Worm (Caenorhabditis elegans) whole organism, young adult: ENCODE measurements around the gene nas-6.

Source experiments
- B0336.3 ChIP-seq: fragments of 200-800 bp; sonication (Bioruptor generic); IDR thresholded peaks from 2 replicates; pipeline ENCODE4 v1.3.6; 2022; ENCODE audit warnings: missing genetic modification characterization, missing compliant biosample characterization
- C17E4.6 ChIP-seq: fragments of 200-800 bp; sonication (Bioruptor generic); IDR thresholded peaks from 2 replicates; pipeline ENCODE4 v1.3.6; 2022; ENCODE audit warnings: missing genetic modification reagents, missing genetic modification characterization, missing compliant biosample characterization
- D2030.7 ChIP-seq: fragments of 200-800 bp; sonication (Bioruptor generic); IDR thresholded peaks from 2 replicates; pipeline ENCODE4 v1.3.6; 2022; ENCODE audit warnings: missing genetic modification reagents, missing genetic modification characterization, missing compliant biosample characterization
- F10E7.11 ChIP-seq: sonication (generic microtip); optimal IDR thresholded peaks from 2 replicates; lab custom pipeline; 2017; ENCODE audit warnings: mild to moderate bottlenecking, missing genetic modification characterization, moderate library complexity, missing compliant biosample characterization
- F33H1.4 ChIP-seq: fragments of 200-800 bp; sonication (Bioruptor generic); IDR thresholded peaks from 2 replicates; pipeline ENCODE4 v1.3.6; 2022; ENCODE audit warnings: missing genetic modification reagents, missing genetic modification characterization, missing compliant biosample characterization
- F49E8.2 ChIP-seq: sonication (generic microtip); optimal IDR thresholded peaks from 3 replicates; lab custom pipeline; 2017; ENCODE audit warnings: missing genetic modification characterization, mild to moderate bottlenecking, missing compliant biosample characterization, antibody characterized with exemption, moderate library complexity; ENCODE audit not compliant: insufficient read depth
- Y53G8AR.9 ChIP-seq: fragments of 200-800 bp; sonication (Bioruptor generic); conservative IDR thresholded peaks from 2 replicates; pipeline ENCODE4 v1.3.6; 2022; ENCODE audit warnings: missing genetic modification reagents, missing genetic modification characterization, missing compliant biosample characterization
- Y67H2A.10 ChIP-seq: fragments of 200-800 bp; sonication (Bioruptor generic); conservative IDR thresholded peaks from 2 replicates; pipeline ENCODE4 v1.3.6; 2022; ENCODE audit warnings: missing genetic modification reagents, missing genetic modification characterization, missing compliant biosample characterization
- ZK185.1 ChIP-seq: sonication (generic microtip); optimal IDR thresholded peaks from 2 replicates; lab custom pipeline; 2016; ENCODE audit warnings: mild to moderate bottlenecking, missing genetic modification characterization, missing compliant biosample characterization; ENCODE audit not compliant: poor library complexity, severe bottlenecking
- aptf-2 ChIP-seq: fragments of 200-800 bp; sonication (Bioruptor generic); conservative IDR thresholded peaks from 2 replicates; pipeline ENCODE4 v1.3.6; 2022; ENCODE audit warnings: missing genetic modification reagents, missing genetic modification characterization, missing compliant biosample characterization
- athp-1 ChIP-seq: sonication (generic microtip); optimal IDR thresholded peaks from 2 replicates; lab custom pipeline; 2017; ENCODE audit warnings: mild to moderate bottlenecking, missing genetic modification characterization, missing compliant biosample characterization
- cebp-1 ChIP-seq, 2 experiments: fragments of 200-800 bp in 1 of 2; sonication (Bioruptor generic) in 1 of 2; sonication (generic microtip) in 1 of 2; IDR thresholded peaks in 1 of 2; optimal IDR thresholded peaks in 1 of 2; 2 replicates each; pipeline versions ENCODE4 v1.3.6 to Lab custom; 2017 to 2022; ENCODE audit warnings: missing compliant biosample characterization in 2 of 2, missing genetic modification characterization in 2 of 2, mild to moderate bottlenecking in 1 of 2, missing genetic modification reagents in 1 of 2, moderate library complexity in 1 of 2
- ceh-100 ChIP-seq: fragments of 200-800 bp; sonication (Bioruptor generic); IDR thresholded peaks from 2 replicates; pipeline ENCODE4 v1.3.6; 2022; ENCODE audit warnings: missing genetic modification reagents, missing genetic modification characterization, missing compliant biosample characterization
- ceh-58 ChIP-seq: fragments of 200-800 bp; sonication (Bioruptor generic); IDR thresholded peaks from 2 replicates; pipeline ENCODE4 v1.3.6; 2022; ENCODE audit warnings: missing genetic modification characterization, missing compliant biosample characterization
- ceh-91 ChIP-seq: fragments of 200-800 bp; sonication (Bioruptor generic); IDR thresholded peaks from 2 replicates; pipeline ENCODE4 v1.3.6; 2022; ENCODE audit warnings: missing genetic modification reagents, missing genetic modification characterization, missing compliant biosample characterization
- chd-7 ChIP-seq: sonication (generic microtip); optimal IDR thresholded peaks from 2 replicates; lab custom pipeline; 2016; ENCODE audit warnings: mild to moderate bottlenecking, missing genetic modification characterization, moderate library complexity, missing compliant biosample characterization
- dox-1 ChIP-seq: fragments of 200-800 bp; sonication (Bioruptor generic); IDR thresholded peaks from 2 replicates; pipeline ENCODE4 v1.3.6; 2022; ENCODE audit warnings: missing genetic modification reagents, missing genetic modification characterization, missing compliant biosample characterization
- dpl-1 ChIP-seq: fragments of 150-350 bp; optimal IDR thresholded peaks from 2 replicates; lab custom pipeline; 2014; ENCODE audit warnings: missing biosample characterization, missing genetic modification reagents, missing genetic modification characterization
- efl-1 ChIP-seq: fragments of 150-350 bp; optimal IDR thresholded peaks from 2 replicates; lab custom pipeline; 2014; ENCODE audit warnings: missing biosample characterization, missing genetic modification reagents, missing genetic modification characterization
- egl-18 ChIP-seq: fragments of 200-800 bp; sonication (Bioruptor generic); IDR thresholded peaks from 2 replicates; pipeline ENCODE4 v1.3.6; 2022; ENCODE audit warnings: missing genetic modification reagents, missing genetic modification characterization, missing compliant biosample characterization
- ekl-4 ChIP-seq: fragments of 200-800 bp; sonication (Bioruptor generic); IDR thresholded peaks from 2 replicates; pipeline ENCODE4 v1.3.6; 2022; ENCODE audit warnings: missing genetic modification reagents, missing genetic modification characterization, missing compliant biosample characterization
- hlh-26 ChIP-seq: fragments of 200-800 bp; sonication (Bioruptor generic); conservative IDR thresholded peaks from 2 replicates; pipeline ENCODE4 v1.3.6; 2022; ENCODE audit warnings: missing genetic modification reagents, missing genetic modification characterization, missing compliant biosample characterization
- hmg-1.2 ChIP-seq: fragments of 200-800 bp; sonication (Bioruptor generic); IDR thresholded peaks from 2 replicates; pipeline ENCODE4 v1.3.6; 2022; ENCODE audit warnings: missing genetic modification reagents, missing genetic modification characterization, missing compliant biosample characterization
- hrde-1 ChIP-seq: sonication (generic microtip); optimal IDR thresholded peaks from 2 replicates; lab custom pipeline; 2016; ENCODE audit warnings: missing genetic modification characterization, mild to moderate bottlenecking, missing compliant biosample characterization, moderate library complexity, missing genotype, missing genetic modification reagents, borderline replicate concordance
- hsf-1 ChIP-seq: fragments of 200-800 bp; sonication (Bioruptor generic); IDR thresholded peaks from 2 replicates; pipeline ENCODE4 v1.3.6; 2022; ENCODE audit warnings: missing genetic modification reagents, missing genetic modification characterization, missing compliant biosample characterization
- lir-1 ChIP-seq: fragments of 200-800 bp; sonication (Bioruptor generic); conservative IDR thresholded peaks from 2 replicates; pipeline ENCODE4 v1.3.6; 2022; ENCODE audit warnings: missing genetic modification reagents, missing genetic modification characterization, missing compliant biosample characterization
- lsl-1 ChIP-seq: fragments of 200-800 bp; sonication (Bioruptor generic); optimal IDR thresholded peaks from 2 replicates; lab custom pipeline; 2018; ENCODE audit warnings: mild to moderate bottlenecking, missing genetic modification characterization, moderate library complexity, missing compliant biosample characterization
- madf-10 ChIP-seq: sonication (generic microtip); optimal IDR thresholded peaks from 2 replicates; lab custom pipeline; 2016; ENCODE audit warnings: mild to moderate bottlenecking, missing genetic modification characterization, missing compliant biosample characterization
- madf-8 ChIP-seq: fragments of 200-800 bp; sonication (Bioruptor generic); conservative IDR thresholded peaks from 2 replicates; pipeline ENCODE4 v1.3.6; 2022; ENCODE audit warnings: missing genetic modification reagents, missing genetic modification characterization, missing compliant biosample characterization
- mcd-1 ChIP-seq: fragments of 200-800 bp; sonication (Bioruptor generic); IDR thresholded peaks from 2 replicates; pipeline ENCODE4 v1.3.6; 2022; ENCODE audit warnings: missing genetic modification reagents, missing genetic modification characterization, missing compliant biosample characterization
- nfya-1 ChIP-seq: sonication (generic microtip); optimal IDR thresholded peaks from 2 replicates; lab custom pipeline; 2017; ENCODE audit warnings: antibody characterized with exemption, missing compliant biosample characterization, missing genetic modification characterization, borderline replicate concordance; ENCODE audit not compliant: insufficient read depth
- nhr-179 ChIP-seq: sonication (generic microtip); optimal IDR thresholded peaks from 2 replicates; lab custom pipeline; 2016; ENCODE audit warnings: mild to moderate bottlenecking, missing genetic modification characterization, missing compliant biosample characterization
- nhr-27 ChIP-seq: fragments of 200-800 bp; sonication (Bioruptor generic); optimal IDR thresholded peaks from 2 replicates; lab custom pipeline; 2018; ENCODE audit warnings: mild to moderate bottlenecking, missing genetic modification characterization, moderate library complexity, missing compliant biosample characterization
- nhr-80 ChIP-seq: sonication (generic microtip); optimal IDR thresholded peaks from 2 replicates; lab custom pipeline; 2016; ENCODE audit warnings: missing genetic modification characterization, missing compliant biosample characterization
- pha-4 ChIP-seq: fragments of 150-350 bp; sonication (generic microtip); optimal IDR thresholded peaks from 2 replicates; lab custom pipeline; 2014; ENCODE audit warnings: missing biosample characterization, missing genetic modification reagents, missing genetic modification characterization
- rcor-1 ChIP-seq: fragments of 200-800 bp; sonication (Bioruptor generic); IDR thresholded peaks from 2 replicates; pipeline ENCODE4 v1.3.6; 2022; ENCODE audit warnings: missing genetic modification reagents, missing genetic modification characterization, missing compliant biosample characterization
- rpc-1 ChIP-seq, 2 experiments: fragments of 150-350 bp in 1 of 2; sonication (generic microtip) in 1 of 2; optimal IDR thresholded peaks; 2 replicates each; lab custom pipeline; 2014 to 2018; ENCODE audit warnings: missing biosample characterization in 1 of 2, missing genetic modification characterization in 1 of 2, missing genetic modification reagents in 1 of 2, missing genotype in 1 of 2
- snpc-1.3 ChIP-seq: sonication (generic microtip); optimal IDR thresholded peaks from 2 replicates; lab custom pipeline; 2017; ENCODE audit warnings: missing genetic modification characterization, mild to moderate bottlenecking, missing compliant biosample characterization, antibody characterized with exemption, moderate library complexity, missing genotype, missing genetic modification reagents; ENCODE audit not compliant: insufficient read depth
- snpc-4 ChIP-seq, 5 experiments: fragments of 150-350 bp in 1 of 5; sonication (generic microtip) in 4 of 5; optimal IDR thresholded peaks; 2 replicates each; lab custom pipeline; 2014 to 2018; ENCODE audit warnings: missing genetic modification characterization in 5 of 5, missing biosample characterization in 3 of 5, antibody characterized with exemption in 2 of 5, mild to moderate bottlenecking in 2 of 5, missing compliant biosample characterization in 2 of 5, missing genotype in 2 of 5, moderate library complexity in 2 of 5, missing genetic modification reagents in 1 of 5
- unc-130 ChIP-seq: sonication (generic microtip); optimal IDR thresholded peaks from 2 replicates; lab custom pipeline; 2016; ENCODE audit warnings: missing genetic modification reagents, missing genetic modification characterization, missing compliant biosample characterization
- unc-62 ChIP-seq: fragments of 150-350 bp; optimal IDR thresholded peaks from 2 replicates; lab custom pipeline; 2014; ENCODE audit warnings: missing biosample characterization, missing genetic modification reagents, missing genetic modification characterization
- xnd-1 ChIP-seq: sonication (generic microtip); optimal IDR thresholded peaks from 2 replicates; lab custom pipeline; 2016; ENCODE audit warnings: missing genotype, missing genetic modification reagents, missing genetic modification characterization, missing compliant biosample characterization
- zim-3 ChIP-seq: sonication (generic microtip); optimal IDR thresholded peaks from 2 replicates; lab custom pipeline; 2017; ENCODE audit warnings: mild to moderate bottlenecking, missing genetic modification characterization, moderate library complexity, missing compliant biosample characterization
- ztf-28 ChIP-seq: fragments of 200-800 bp; sonication (Bioruptor generic); IDR thresholded peaks from 2 replicates; pipeline ENCODE4 v1.3.6; 2022; ENCODE audit warnings: missing genetic modification reagents, missing genetic modification characterization, missing compliant biosample characterization
- ztf-3 ChIP-seq: fragments of 200-800 bp; sonication (Bioruptor generic); optimal IDR thresholded peaks from 2 replicates; lab custom pipeline; 2018; ENCODE audit warnings: mild to moderate bottlenecking, missing genetic modification characterization, missing compliant biosample characterization

The nas-6 gene

DNA sequence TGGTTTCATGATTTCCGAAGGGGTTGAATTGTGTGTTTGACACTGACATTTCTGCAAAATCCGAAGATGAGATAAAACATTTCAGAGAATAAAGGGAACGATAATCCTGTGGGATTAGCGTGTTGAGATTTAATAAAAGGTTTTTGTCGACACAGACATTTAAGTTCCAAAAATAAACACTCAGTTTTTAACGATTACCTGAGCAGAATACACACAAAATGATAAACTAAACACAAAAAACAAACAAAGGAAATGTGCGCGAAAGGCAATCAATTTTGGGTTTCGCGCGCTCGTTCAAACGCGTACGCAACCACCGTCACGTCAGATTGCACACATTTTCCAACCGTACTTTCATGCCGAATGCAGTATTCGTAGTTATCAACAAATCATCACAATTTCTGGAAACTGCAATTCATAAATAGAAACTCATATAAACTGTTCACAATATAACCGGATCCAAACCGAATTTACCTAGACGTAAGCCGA is 29.3 kb downstream of the nas-6 start, which contains the start of gene rif-1.1:
rif-1.1 (minus strand) TSS at position 51 of the 486 bp plus-strand sequence.
- TF ChIP-seq rcor-1 (GFP tag; lab: Robert Waterston, UW) (peak; percentile 48; the same call in 1 of the 2 replicates), ekl-4 (GFP tag; lab: Robert Waterston, UW) (peak; percentile 74), mcd-1 (GFP tag; lab: Robert Waterston, UW) (peak; percentile 60), ceh-100 (GFP tag; lab: Robert Waterston, UW) (no peak), cebp-1 (GFP tag; IDR thresholded peaks at IDR 0.05; lab: Robert Waterston, UW) (no peak), cebp-1 (tag; optimal IDR thresholded peaks at IDR 0.05; lab: Kevin White, UChicago) (no peak), D2030.7 (GFP tag; lab: Robert Waterston, UW) (peak; percentile 96), nhr-80 (tag; lab: Kevin White, UChicago) (peak; percentile 1), snpc-4 (GFP tag; optimal IDR thresholded peaks at IDR 0.05; lab: Kevin White, UChicago) (peak; percentile 67), snpc-4 (tag; optimal IDR thresholded peaks at IDR 0.05; lab: Kevin White, UChicago) (peak in 3 of 4 experiments; percentile 54 to 89 (median 82)), unc-62 (GFP tag; lab: Kevin White, UChicago) (no peak), efl-1 (GFP tag; lab: Kevin White, UChicago) (peak; percentile 96), pha-4 (tag; lab: Kevin White, UChicago) (no peak), dox-1 (GFP tag; lab: Robert Waterston, UW) (peak; percentile 84), hrde-1 (tag; lab: Kevin White, UChicago) (no peak), madf-10 (tag; lab: Kevin White, UChicago) (no peak), lir-1 (GFP tag; lab: Robert Waterston, UW) (0 out of 2 replicates have a peak, but pooled peaks have one; percentile 13), aptf-2 (GFP tag; lab: Robert Waterston, UW) (peak; percentile 50; the same call in 1 of the 2 replicates), athp-1 (tag; lab: Kevin White, UChicago) (no peak), Y67H2A.10 (GFP tag; lab: Robert Waterston, UW) (no peak), C17E4.6 (GFP tag; lab: Robert Waterston, UW) (peak; percentile 66; the same call in 1 of the 2 replicates), unc-130 (GFP tag; lab: Kevin White, UChicago) (peak; percentile 56), nhr-27 (no peak), Y53G8AR.9 (0 out of 2 replicates have a peak, but pooled peaks have one; percentile 61), rpc-1 (optimal IDR thresholded peaks at IDR 0.05; lab: Kevin White, UChicago) (no peak), rpc-1 (tag; optimal IDR thresholded peaks at IDR 0.05; lab: Kevin White, UChicago) (no peak), ztf-28 (GFP tag; lab: Robert Waterston, UW) (no peak), lsl-1 (GFP tag; lab: Kevin White, UChicago) (peak; percentile 83), B0336.3 (GFP tag; lab: Robert Waterston, UW) (0 out of 2 replicates have a peak, but pooled peaks have one; percentile 25), egl-18 (GFP tag; lab: Robert Waterston, UW) (no peak), F33H1.4 (GFP tag; lab: Robert Waterston, UW) (peak; percentile 63), ZK185.1 (tag; lab: Kevin White, UChicago) (peak; percentile 8), hsf-1 (peak; percentile 76), zim-3 (tag; lab: Kevin White, UChicago) (no peak), F49E8.2 (tag; lab: Kevin White, UChicago) (peak; percentile 64), ceh-91 (peak; percentile 84), nfya-1 (no peak), snpc-1.3 (tag; lab: Kevin White, UChicago) (peak; percentile 7), chd-7 (tag; lab: Kevin White, UChicago) (no peak), xnd-1 (tag; lab: Kevin White, UChicago) (peak; percentile 65), hlh-26 (GFP tag; lab: Robert Waterston, UW) (no peak), madf-8 (peak; percentile 86), hmg-1.2 (peak; percentile 45; the same call in 1 of the 2 replicates), F10E7.11 (tag; lab: Kevin White, UChicago) (no peak), ztf-3 (GFP tag; lab: Kevin White, UChicago) (no peak), nhr-179 (tag; lab: Kevin White, UChicago) (no peak), ceh-58 (GFP tag; lab: Robert Waterston, UW) (no peak), dpl-1 (GFP tag; lab: Kevin White, UChicago) (peak; percentile 93)
